Worm (Caenorhabditis elegans) whole organism, late embryonic: ENCODE results near the gene Y64H9A.2.

Experiments
- ama-1 ChIP-seq: fragments of 150-350 bp; optimal IDR thresholded peaks from 2 replicates; lab custom pipeline; 2014
- ceh-34 ChIP-seq: sonication (generic microtip); optimal IDR thresholded peaks from 2 replicates; lab custom pipeline; 2016; ENCODE audit warnings: mild to moderate bottlenecking, missing genetic modification characterization, missing compliant biosample characterization
- elt-4 ChIP-seq: sonication (generic microtip); optimal IDR thresholded peaks from 2 replicates; lab custom pipeline; 2016; ENCODE audit warnings: missing genetic modification characterization, missing compliant biosample characterization
- npax-4 ChIP-seq: sonication (generic microtip); optimal IDR thresholded peaks from 2 replicates; lab custom pipeline; 2016; ENCODE audit warnings: missing genetic modification characterization, missing compliant biosample characterization
- odd-2 ChIP-seq: sonication (generic microtip); optimal IDR thresholded peaks from 2 replicates; lab custom pipeline; 2017; ENCODE audit warnings: antibody characterized with exemption, mild to moderate bottlenecking, missing genetic modification characterization, missing compliant biosample characterization
- pax-1 ChIP-seq: fragments of 150-350 bp; optimal IDR thresholded peaks from 2 replicates; lab custom pipeline; 2014; ENCODE audit warnings: missing biosample characterization, missing genetic modification characterization
- rnt-1 ChIP-seq: sonication (generic microtip); optimal IDR thresholded peaks from 2 replicates; lab custom pipeline; 2016; ENCODE audit warnings: missing genetic modification characterization, missing compliant biosample characterization
- tbx-2 ChIP-seq: sonication (generic microtip); optimal IDR thresholded peaks from 2 replicates; lab custom pipeline; 2016; ENCODE audit warnings: missing genetic modification characterization, missing compliant biosample characterization
- unc-86 ChIP-seq: sonication (generic microtip); optimal IDR thresholded peaks from 2 replicates; lab custom pipeline; 2016; ENCODE audit warnings: missing genetic modification characterization, missing compliant biosample characterization

- no peak for TF ChIP-seq npax-4 (tag; lab: Kevin White, UChicago)
- TF ChIP-seq ceh-34 (tag; lab: Kevin White, UChicago): no peak
- TF ChIP-seq unc-86: no peak
- TF ChIP-seq elt-4 (tag; lab: Kevin White, UChicago): no peak
- TF ChIP-seq ama-1 (lab: Kevin White, UChicago): no peak
- no peak for TF ChIP-seq pax-1 (tag; lab: Kevin White, UChicago)
- TF ChIP-seq tbx-2 (tag; lab: Kevin White, UChicago): no peak
- peak; percentile 30 for TF ChIP-seq rnt-1
- no peak for TF ChIP-seq odd-2 (tag; lab: Kevin White, UChicago)
Observed at ce11 chrX:5061763-5062162, 18.0 kb downstream of the Y64H9A.2 start.
